Worm (Caenorhabditis elegans): ENCODE measurements around the gene B0491.6.

Gene B0491.6

ce11 chrII:11376598-11377108 is 28.5 kb upstream of the B0491.6 start (continued):
- TF ChIP-seq lsy-2 (tag; optimal IDR thresholded peaks at IDR 0.05) (peak in 1 of 2 experiments; percentile 14), tbx-2 (tag; optimal IDR thresholded peaks at IDR 0.05) (no peak), lin-39 (tag; optimal IDR thresholded peaks at IDR 0.05) (peak; percentile 34), elt-2 (tag; optimal IDR thresholded peaks at IDR 0.05) (peak; percentile 62), ztf-4 (tag; optimal IDR thresholded peaks at IDR 0.05) (peak; percentile 44), Y116A8C.19 (tag; optimal IDR thresholded peaks at IDR 0.05; ENCODE audit: borderline replicate concordance) (no peak), fkh-4 (tag; optimal IDR thresholded peaks at IDR 0.05; ENCODE audit: borderline replicate concordance) (no peak), snu-23 (GFP tag; optimal IDR thresholded peaks at IDR 0.05) (peak; percentile 32), nhr-11 (tag; optimal IDR thresholded peaks at IDR 0.05) (no peak), ceh-63 (GFP tag; optimal IDR thresholded peaks at IDR 0.05) (no peak), F16B12.6 (tag; optimal IDR thresholded peaks at IDR 0.05) (no peak), fkh-10 (GFP tag; optimal IDR thresholded peaks at IDR 0.05) (no peak), sptf-1 (tag; optimal IDR thresholded peaks at IDR 0.05) (no peak)

DNA sequence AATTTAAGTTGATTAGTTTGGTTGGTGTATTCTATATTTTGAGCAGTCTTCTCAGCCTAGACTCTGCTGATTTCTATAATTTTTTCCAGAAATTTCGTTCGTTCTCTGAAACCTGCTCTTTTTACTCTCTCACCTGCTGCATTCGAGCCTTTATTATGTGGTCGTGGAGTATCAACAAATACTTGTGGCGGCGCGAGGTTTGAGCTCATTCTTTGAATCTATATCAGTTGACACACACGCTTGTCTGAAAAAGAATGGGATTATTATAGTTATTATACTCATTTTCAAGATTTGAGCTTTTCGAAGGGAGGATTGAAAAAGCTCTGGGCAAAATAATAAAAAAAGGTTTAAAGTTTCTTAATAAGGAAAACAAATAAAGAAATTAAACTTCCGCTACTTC is 27.9 kb upstream of the B0491.6 start:
- TF ChIP-seq unc-30 (tag; optimal IDR thresholded peaks at IDR 0.05), result no peak
- TF ChIP-seq pax-3 (tag; optimal IDR thresholded peaks at IDR 0.05), result peak; percentile 4
- no peak for TF ChIP-seq tbx-2 (tag; optimal IDR thresholded peaks at IDR 0.05)
- peak; percentile 82 for TF ChIP-seq fkh-8 (tag; optimal IDR thresholded peaks at IDR 0.05)
- TF ChIP-seq sox-4 (tag; optimal IDR thresholded peaks at IDR 0.05), result peak; percentile 28
- TF ChIP-seq nhr-71 (tag; optimal IDR thresholded peaks at IDR 0.05), result peak; percentile 54
- no peak for TF ChIP-seq C34B4.2 (tag; optimal IDR thresholded peaks at IDR 0.05)
- peak; percentile 57 for TF ChIP-seq dsc-1 (tag; optimal IDR thresholded peaks at IDR 0.05)
- TF ChIP-seq nhr-11 (tag; optimal IDR thresholded peaks at IDR 0.05), result peak; percentile 63
- TF ChIP-seq nhr-47 (tag; optimal IDR thresholded peaks at IDR 0.05), result peak; percentile 13

- TF ChIP-seq blmp-1 (tag; optimal IDR thresholded peaks at IDR 0.05) (peak; percentile 6), nhr-90 (tag; optimal IDR thresholded peaks at IDR 0.05; ENCODE audit: poor library complexity) (no peak), irx-1 (tag; optimal IDR thresholded peaks at IDR 0.05) (no peak), elt-2 (tag; optimal IDR thresholded peaks at IDR 0.05) (no peak), fkh-8 (tag; optimal IDR thresholded peaks at IDR 0.05) (no peak)
These were observed 23.8 kb upstream of the B0491.6 start, which contains the start of gene C33B4.2 for ce11 chrII:11371981-11372380. Gene C33B4.2, minus strand, starts transcription at chrII:11372145.

ce11 chrII:11361751-11362150 is 13.6 kb upstream of the B0491.6 start:
- no peak for TF ChIP-seq C04F5.9 (tag; optimal IDR thresholded peaks at IDR 0.05)
- TF ChIP-seq lin-39 (tag; optimal IDR thresholded peaks at IDR 0.05), result no peak
- TF ChIP-seq fkh-8 (tag; optimal IDR thresholded peaks at IDR 0.05), result no peak
- no peak for TF ChIP-seq jun-1 (tag; optimal IDR thresholded peaks at IDR 0.05)
- TF ChIP-seq zip-4 (GFP tag; optimal IDR thresholded peaks at IDR 0.05), result no peak
- TF ChIP-seq fkh-10 (GFP tag; optimal IDR thresholded peaks at IDR 0.05), result peak; percentile 96
- TF ChIP-seq hlh-17 (GFP tag; optimal IDR thresholded peaks at IDR 0.05; ENCODE audit: borderline replicate concordance), result no peak
- peak; percentile 40 for TF ChIP-seq lin-14 (GFP tag; optimal IDR thresholded peaks at IDR 0.05)
- no peak for TF ChIP-seq hlh-4 (tag; optimal IDR thresholded peaks at IDR 0.05)
- no peak for TF ChIP-seq ceh-82 (tag; optimal IDR thresholded peaks at IDR 0.05)
- TF ChIP-seq nhr-12 (tag; optimal IDR thresholded peaks at IDR 0.05), result no peak
- no peak for TF ChIP-seq ztf-11 (tag; optimal IDR thresholded peaks at IDR 0.05)
- TF ChIP-seq nhr-77 (tag; optimal IDR thresholded peaks at IDR 0.05), result no peak
- TF ChIP-seq nhr-76 (tag; optimal IDR thresholded peaks at IDR 0.05), result no peak
- TF ChIP-seq zag-1 (tag; optimal IDR thresholded peaks at IDR 0.05), result no peak
- TF ChIP-seq irx-1 (tag; optimal IDR thresholded peaks at IDR 0.05), result no peak
